Worm (Caenorhabditis elegans): ENCODE measurements around the gene C18C4.7.

C18C4.7 gene

ce11 chrV:5601263-5601662 is 34.2 kb upstream of the C18C4.7 start, which contains the start of gene CD4.8:
TSS of gene CD4.8 (minus strand) at chrV:5601363.
- TF ChIP-seq jun-1 (tag; optimal IDR thresholded peaks at IDR 0.05): no peak

ce11 chrV:5596391-5597030 is 29.5 kb upstream of the C18C4.7 start, which contains the start of gene zhit-1:
TSS of gene zhit-1 (minus strand) at chrV:5596551.
- TF ChIP-seq egl-5 (tag; optimal IDR thresholded peaks at IDR 0.05) (peak; percentile 51), snpc-4 (tag; optimal IDR thresholded peaks at IDR 0.05) (peak; percentile 58), nhr-23 (tag; optimal IDR thresholded peaks at IDR 0.05) (peak; percentile 21), egl-27 (tag; optimal IDR thresholded peaks at IDR 0.05) (no peak), lin-15B (tag; optimal IDR thresholded peaks at IDR 0.05) (peak; percentile 58), nhr-11 (tag; optimal IDR thresholded peaks at IDR 0.05) (no peak), nfya-1 (tag; optimal IDR thresholded peaks at IDR 0.05; ENCODE audit: insufficient read depth) (peak; percentile 42), pha-4 (tag; optimal IDR thresholded peaks at IDR 0.05) (peak; percentile 45)

- TF ChIP-seq elt-3 (tag; optimal IDR thresholded peaks at IDR 0.05) (no peak), ztf-11 (tag; optimal IDR thresholded peaks at IDR 0.05) (no peak), nhr-25 (tag; optimal IDR thresholded peaks at IDR 0.05) (no peak), nhr-43 (tag; optimal IDR thresholded peaks at IDR 0.05; ENCODE audit: poor library complexity, severe bottlenecking) (no peak)
These were observed 27.3 kb upstream of the C18C4.7 start, which contains the start of gene crn-2 for ce11 chrV:5594315-5594714. TSS of gene crn-2 (plus strand) at chrV:5594615.

- TF ChIP-seq fkh-10 (GFP tag; optimal IDR thresholded peaks at IDR 0.05): no peak
- TF ChIP-seq tbx-2 (tag; optimal IDR thresholded peaks at IDR 0.05): no peak
- peak; percentile 28 for TF ChIP-seq ama-1 (optimal IDR thresholded peaks at IDR 0.05)
- no peak for TF ChIP-seq ceh-16 (tag; optimal IDR thresholded peaks at IDR 0.05)
- no peak for TF ChIP-seq ceh-82 (tag; optimal IDR thresholded peaks at IDR 0.05)
These were observed 26.4 kb upstream of the C18C4.7 start, which contains the start of gene mrpl-48 for ce11 chrV:5593406-5593805. TSS of gene mrpl-48 (plus strand) at chrV:5593706.

- TF ChIP-seq nfya-1 (tag; optimal IDR thresholded peaks at IDR 0.05; ENCODE audit: insufficient read depth) (peak; percentile 79), egl-27 (tag; optimal IDR thresholded peaks at IDR 0.05) (no peak), pha-4 (tag; optimal IDR thresholded peaks at IDR 0.05) (peak; percentile 90), nhr-23 (tag; optimal IDR thresholded peaks at IDR 0.05) (peak; percentile 87), fkh-10 (GFP tag; optimal IDR thresholded peaks at IDR 0.05) (no peak), pqm-1 (tag; optimal IDR thresholded peaks at IDR 0.05) (peak; percentile 13), nhr-67 (tag; optimal IDR thresholded peaks at IDR 0.05) (no peak), elt-2 (tag; optimal IDR thresholded peaks at IDR 0.05) (peak; percentile 37), lin-15B (tag; optimal IDR thresholded peaks at IDR 0.05) (peak; percentile 78), aly-2 (tag; optimal IDR thresholded peaks at IDR 0.05) (no peak), ama-1 (optimal IDR thresholded peaks at IDR 0.05) (no peak), egl-5 (tag; optimal IDR thresholded peaks at IDR 0.05) (no peak), eor-1 (tag; optimal IDR thresholded peaks at IDR 0.05) (peak in 1 of 2 experiments; percentile 28), hmg-11 (tag; optimal IDR thresholded peaks at IDR 0.05) (peak; percentile 74), ceh-9 (tag; optimal IDR thresholded peaks at IDR 0.05) (no peak), sea-2 (GFP tag; optimal IDR thresholded peaks at IDR 0.05) (peak; percentile 54), R02D3.7 (tag; optimal IDR thresholded peaks at IDR 0.05) (peak; percentile 6), ceh-16 (tag; optimal IDR thresholded peaks at IDR 0.05) (no peak), snpc-4 (tag; optimal IDR thresholded peaks at IDR 0.05) (peak; percentile 79), skn-1 (tag; optimal IDR thresholded peaks at IDR 0.05) (no peak), nhr-25 (tag; optimal IDR thresholded peaks at IDR 0.05) (peak; percentile 31), lin-39 (tag; optimal IDR thresholded peaks at IDR 0.05) (no peak), nhr-43 (tag; optimal IDR thresholded peaks at IDR 0.05; ENCODE audit: poor library complexity, severe bottlenecking) (peak; percentile 54), ceh-28 (tag; optimal IDR thresholded peaks at IDR 0.05) (peak; percentile 66)
These were observed 25.3 kb upstream of the C18C4.7 start, which contains the start of gene vps-37 for ce11 chrV:5592323-5592722. TSS of gene vps-37 (plus strand) at chrV:5592700.

ce11 chrV:5591887-5592286 is 24.9 kb upstream of the C18C4.7 start:
- TF ChIP-seq nhr-28 (tag; optimal IDR thresholded peaks at IDR 0.05) (no peak), nhr-43 (tag; optimal IDR thresholded peaks at IDR 0.05; ENCODE audit: poor library complexity, severe bottlenecking) (peak; percentile 1)
